Fruit fly (Drosophila melanogaster) whole organism, embryonic: Measurements from ENCODE around the gene CG11147.

Source experiments
- Atf6 ChIP-seq: fragments of 200-800 bp; sonication (Bioruptor generic); IDR thresholded peaks from 2 replicates; pipeline ENCODE4 v1.3.6; 2022; ENCODE audit warnings: missing biosample characterization, missing genetic modification characterization
- B-H2 ChIP-seq: fragments of 200-800 bp; sonication (Bioruptor generic); optimal IDR thresholded peaks from 2 replicates; lab custom pipeline; 2018; ENCODE audit warnings: missing biosample characterization, mild to moderate bottlenecking, missing genetic modification characterization
- CG11085 ChIP-seq: fragments of 200-800 bp; sonication (Bioruptor generic); IDR thresholded peaks from 2 replicates; pipeline ENCODE4 v1.3.6; 2022; ENCODE audit warnings: missing biosample characterization, missing genetic modification characterization
- CG12219 ChIP-seq: fragments of 200-800 bp; sonication (Bioruptor generic); optimal IDR thresholded peaks from 3 replicates; lab custom pipeline; 2018; ENCODE audit warnings: missing biosample characterization, mild to moderate bottlenecking, missing genetic modification characterization
- CG13287 ChIP-seq: fragments of 200-800 bp; sonication (Bioruptor generic); IDR thresholded peaks from 2 replicates; pipeline ENCODE4 v1.3.6; 2022; ENCODE audit warnings: missing biosample characterization, missing genetic modification characterization; ENCODE audit not compliant: partially characterized antibody
- CG13424 ChIP-seq: fragments of 200-800 bp; sonication (Bioruptor generic); optimal IDR thresholded peaks from 2 replicates; lab custom pipeline; 2019; ENCODE audit warnings: missing biosample characterization, mild to moderate bottlenecking, missing genetic modification characterization, moderate library complexity
- CG13624 ChIP-seq: fragments of 200-800 bp; sonication (Bioruptor generic); optimal IDR thresholded peaks from 2 replicates; lab custom pipeline; 2016; ENCODE audit warnings: missing biosample characterization, missing genetic modification characterization
- CG14667 ChIP-seq: fragments of 200-800 bp; sonication (Bioruptor generic); IDR thresholded peaks from 2 replicates; pipeline ENCODE4 v1.3.6; 2022; ENCODE audit warnings: missing biosample characterization, missing genetic modification characterization
- CG15514 ChIP-seq: fragments of 200-800 bp; sonication (Bioruptor generic); optimal IDR thresholded peaks from 3 replicates; lab custom pipeline; 2017; ENCODE audit warnings: missing biosample characterization, missing genetic modification characterization, mild to moderate bottlenecking, moderate library complexity, missing genetic modification reagents
- CG15601 ChIP-seq: fragments of 200-800 bp; sonication (Bioruptor generic); optimal IDR thresholded peaks from 3 replicates; lab custom pipeline; 2019; ENCODE audit warnings: missing biosample characterization, mild to moderate bottlenecking, missing genetic modification characterization, moderate library complexity
- CG16863 ChIP-seq: fragments of 200-800 bp; sonication (Bioruptor generic); optimal IDR thresholded peaks from 3 replicates; lab custom pipeline; 2016; ENCODE audit warnings: missing biosample characterization, missing genetic modification characterization
- CG30403 ChIP-seq: fragments of 200-800 bp; sonication (Bioruptor generic); optimal IDR thresholded peaks from 3 replicates; lab custom pipeline; 2016; ENCODE audit warnings: missing biosample characterization, missing genetic modification characterization
- CG3065 ChIP-seq: fragments of 200-800 bp; sonication (Bioruptor generic); optimal IDR thresholded peaks from 2 replicates; lab custom pipeline; 2016; ENCODE audit warnings: missing biosample characterization, missing genetic modification characterization
- CG34422 ChIP-seq: fragments of 200-800 bp; sonication (Bioruptor generic); IDR thresholded peaks from 3 replicates; pipeline ENCODE4 v1.3.6; 2022; ENCODE audit warnings: missing biosample characterization, missing genetic modification characterization
- CG4282 ChIP-seq: fragments of 200-800 bp; sonication (Bioruptor generic); optimal IDR thresholded peaks from 2 replicates; lab custom pipeline; 2016; ENCODE audit warnings: missing biosample characterization, missing genetic modification characterization
- CG4424 ChIP-seq: fragments of 200-800 bp; sonication (Bioruptor generic); optimal IDR thresholded peaks from 3 replicates; lab custom pipeline; 2016; ENCODE audit warnings: missing biosample characterization, missing genetic modification characterization
- CG4730 ChIP-seq: fragments of 200-800 bp; sonication (Bioruptor generic); IDR thresholded peaks from 2 replicates; pipeline ENCODE4 v1.3.6; 2022; ENCODE audit warnings: missing biosample characterization, missing genetic modification characterization
- CG6175 ChIP-seq: fragments of 200-800 bp; sonication (Bioruptor generic); IDR thresholded peaks from 3 replicates; pipeline ENCODE4 v1.3.6; 2022; ENCODE audit warnings: missing biosample characterization, missing genetic modification characterization
- CG7556 ChIP-seq: fragments of 200-800 bp; sonication (Bioruptor generic); optimal IDR thresholded peaks from 2 replicates; lab custom pipeline; 2017; ENCODE audit warnings: missing biosample characterization, mild to moderate bottlenecking, missing genetic modification characterization
- CG8765 ChIP-seq: fragments of 200-800 bp; sonication (Bioruptor generic); IDR thresholded peaks from 2 replicates; pipeline ENCODE4 v1.3.6; 2022; ENCODE audit warnings: missing biosample characterization, missing genetic modification characterization
- CG8944 ChIP-seq: fragments of 200-800 bp; sonication (Bioruptor generic); optimal IDR thresholded peaks from 3 replicates; lab custom pipeline; 2016; ENCODE audit warnings: missing biosample characterization, missing genetic modification characterization
- CG9876 ChIP-seq: fragments of 200-800 bp; sonication (Bioruptor generic); optimal IDR thresholded peaks from 2 replicates; lab custom pipeline; 2016; ENCODE audit warnings: missing biosample characterization, missing genetic modification characterization
- CTCF ChIP-seq: fragments of 200-800 bp; sonication (Bioruptor generic); optimal IDR thresholded peaks from 2 replicates; lab custom pipeline; 2017; ENCODE audit warnings: missing biosample characterization, mild to moderate bottlenecking, missing genetic modification characterization, moderate library complexity
- Chrac-16 ChIP-seq: fragments of 200-800 bp; sonication (Bioruptor generic); optimal IDR thresholded peaks from 3 replicates; lab custom pipeline; 2016; ENCODE audit warnings: missing biosample characterization, missing genetic modification characterization
- Dbx ChIP-seq: fragments of 200-800 bp; sonication (Bioruptor generic); IDR thresholded peaks from 3 replicates; pipeline ENCODE4 v1.3.6; 2022; ENCODE audit warnings: missing biosample characterization, missing genetic modification characterization
- Dek ChIP-seq: fragments of 200-800 bp; sonication (Bioruptor generic); optimal IDR thresholded peaks from 3 replicates; lab custom pipeline; 2019; ENCODE audit warnings: missing biosample characterization, mild to moderate bottlenecking, missing genetic modification characterization, moderate library complexity
- Dp ChIP-seq: fragments of 200-800 bp; sonication (Bioruptor generic); optimal IDR thresholded peaks from 2 replicates; lab custom pipeline; 2018; ENCODE audit warnings: missing biosample characterization, mild to moderate bottlenecking, missing genetic modification characterization, moderate library complexity
- Gug ChIP-seq: fragments of 200-800 bp; sonication (Bioruptor generic); IDR thresholded peaks from 4 replicates; pipeline ENCODE4 v1.3.6; 2022; ENCODE audit warnings: missing biosample characterization, missing genetic modification characterization
- Hr3 ChIP-seq: fragments of 200-800 bp; sonication (Bioruptor generic); optimal IDR thresholded peaks from 3 replicates; lab custom pipeline; 2016; ENCODE audit warnings: missing biosample characterization, missing genetic modification characterization
- Hsf ChIP-seq: fragments of 200-800 bp; sonication (Bioruptor generic); optimal IDR thresholded peaks from 3 replicates; lab custom pipeline; 2016; ENCODE audit warnings: missing biosample characterization, missing genetic modification characterization
- Mad ChIP-seq: fragments of 200-800 bp; sonication (Bioruptor generic); optimal IDR thresholded peaks from 2 replicates; lab custom pipeline; 2016; ENCODE audit warnings: missing biosample characterization, missing genetic modification characterization
- Meics ChIP-seq: fragments of 200-800 bp; sonication (Bioruptor generic); optimal IDR thresholded peaks from 2 replicates; lab custom pipeline; 2017; ENCODE audit warnings: missing biosample characterization, mild to moderate bottlenecking, missing genetic modification characterization
- Mrtf ChIP-seq: fragments of 200-800 bp; sonication (Bioruptor generic); IDR thresholded peaks from 3 replicates; pipeline ENCODE4 v1.3.6; 2022; ENCODE audit warnings: missing biosample characterization, missing genetic modification characterization
- Myb ChIP-seq: fragments of 200-800 bp; sonication (Bioruptor generic); optimal IDR thresholded peaks from 2 replicates; lab custom pipeline; 2016; ENCODE audit warnings: missing biosample characterization, missing genetic modification characterization
- Rfx ChIP-seq: fragments of 200-800 bp; sonication (Bioruptor generic); IDR thresholded peaks from 2 replicates; pipeline ENCODE4 v1.3.6; 2022; ENCODE audit warnings: missing biosample characterization, missing genetic modification characterization
- Ssrp ChIP-seq: fragments of 200-800 bp; sonication (Bioruptor generic); optimal IDR thresholded peaks from 2 replicates; lab custom pipeline; 2018; ENCODE audit warnings: missing biosample characterization, mild to moderate bottlenecking, missing genetic modification characterization, moderate library complexity
- Trl ChIP-seq, 3 experiments: fragments of >200 bp in 2 of 3; fragments of 200-800 bp in 1 of 3; sonication (Bioruptor generic) in 1 of 3; optimal IDR thresholded peaks; 2 replicates in 1 of 3; 3 replicates in 2 of 3; lab custom pipeline; 2016 to 2017; ENCODE audit warnings: missing biosample characterization in 1 of 3, missing genetic modification characterization in 1 of 3
- Vsx1 ChIP-seq: fragments of 200-800 bp; sonication (Bioruptor generic); optimal IDR thresholded peaks from 2 replicates; lab custom pipeline; 2017; ENCODE audit warnings: missing biosample characterization, mild to moderate bottlenecking, missing genetic modification characterization, missing genetic modification reagents
- aop ChIP-seq: fragments of 200-800 bp; sonication (Bioruptor generic); IDR thresholded peaks from 2 replicates; pipeline ENCODE4 v1.3.6; 2022; ENCODE audit warnings: missing biosample characterization, missing genetic modification characterization
- ara ChIP-seq: fragments of 200-800 bp; sonication (Bioruptor generic); IDR thresholded peaks from 2 replicates; pipeline ENCODE4 v1.3.6; 2022; ENCODE audit warnings: missing biosample characterization, missing genetic modification characterization
- bsh ChIP-seq, 2 experiments: fragments of 200-800 bp; sonication (Bioruptor generic); optimal IDR thresholded peaks; 2 replicates each; lab custom pipeline; 2017 to 2018; ENCODE audit warnings: mild to moderate bottlenecking in 2 of 2, missing biosample characterization in 2 of 2, missing genetic modification characterization in 2 of 2, moderate library complexity in 1 of 2
- ewg ChIP-seq: fragments of 200-800 bp; sonication (Bioruptor generic); optimal IDR thresholded peaks from 3 replicates; lab custom pipeline; 2017; ENCODE audit warnings: mild to moderate bottlenecking, missing biosample characterization, missing genetic modification reagents, missing genetic modification characterization
- eyg ChIP-seq: fragments of 200-800 bp; sonication (Bioruptor generic); optimal IDR thresholded peaks from 3 replicates; lab custom pipeline; 2016; ENCODE audit warnings: missing biosample characterization, missing genetic modification characterization
- gsb ChIP-seq: fragments of 200-800 bp; sonication (Bioruptor generic); IDR thresholded peaks from 2 replicates; pipeline ENCODE4 v1.3.6; 2022; ENCODE audit warnings: missing biosample characterization, missing genetic modification characterization
- hkb ChIP-seq, 2 experiments: fragments of 200-800 bp in 1 of 2; fragments of >200 bp in 1 of 2; sonication (Bioruptor generic) in 1 of 2; IDR thresholded peaks in 1 of 2; optimal IDR thresholded peaks in 1 of 2; 2 replicates each; pipeline versions ENCODE4 v1.3.6 to Lab custom; 2017 to 2022; ENCODE audit warnings: missing biosample characterization in 1 of 2, missing genetic modification characterization in 1 of 2
- ken ChIP-seq: fragments of 200-800 bp; sonication (Bioruptor generic); IDR thresholded peaks from 3 replicates; pipeline ENCODE4 v1.3.6; 2022; ENCODE audit warnings: missing biosample characterization, missing genetic modification characterization
- stwl ChIP-seq: fragments of 200-800 bp; sonication (Bioruptor generic); optimal IDR thresholded peaks from 3 replicates; lab custom pipeline; 2018; ENCODE audit warnings: missing biosample characterization, mild to moderate bottlenecking, missing genetic modification characterization, moderate library complexity
- sug ChIP-seq: fragments of 200-800 bp; optimal IDR thresholded peaks from 2 replicates; lab custom pipeline; 2019; ENCODE audit warnings: missing biosample characterization, mild to moderate bottlenecking, missing genetic modification characterization, moderate library complexity
- zfh1 ChIP-seq: fragments of 200-800 bp; sonication (Bioruptor generic); IDR thresholded peaks from 3 replicates; pipeline ENCODE4 v1.3.6; 2022; ENCODE audit warnings: missing biosample characterization, missing genetic modification characterization
- zfh2 ChIP-seq: fragments of 200-800 bp; sonication (Bioruptor generic); optimal IDR thresholded peaks from 2 replicates; lab custom pipeline; 2016; ENCODE audit warnings: missing biosample characterization, missing genetic modification characterization

The CG11147 gene

DNA sequence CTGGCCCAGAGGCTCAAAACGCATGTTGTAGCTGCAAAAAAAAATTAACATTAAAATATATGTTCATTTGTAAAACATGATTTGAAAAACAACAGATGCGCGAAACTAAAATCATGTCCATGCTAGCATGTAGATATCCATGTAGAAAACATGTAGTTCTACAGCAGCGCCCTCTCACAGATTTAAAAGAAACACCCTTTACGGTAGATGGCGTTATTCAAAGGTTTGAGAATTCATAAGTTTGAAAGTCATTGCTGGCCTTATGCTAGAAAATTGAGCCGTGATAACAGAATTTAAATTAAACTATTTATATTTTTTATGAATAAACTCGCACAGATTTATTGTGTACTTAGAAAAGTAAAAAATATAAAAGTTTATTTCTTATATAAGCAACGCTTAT is 30.1 kb upstream of the CG11147 start (continued):
- TF ChIP-seq Atf6 (0 out of 2 replicates have a peak, but pooled peaks have one; percentile 18), CG30403 (peak; percentile 26), zfh1 (peak; percentile 50; the same call in 2 of the 3 replicates), CTCF (GFP tag; lab: Kevin White, UChicago) (peak; percentile 99), CG6175 (GFP tag; lab: Robert Waterston, UW) (no peak), Mad (GFP tag; lab: Kevin White, UChicago) (peak; percentile 35), bsh (GFP tag; optimal IDR thresholded peaks at IDR 0.05; lab: Kevin White, UChicago) (no peak), CG34422 (peak; percentile 65; the same call in 2 of the 3 replicates), gsb (GFP tag; lab: Robert Waterston, UW) (0 out of 2 replicates have a peak, but pooled peaks have one; percentile 10), Dbx (GFP tag; lab: Robert Waterston, UW) (0 out of 3 replicates have a peak, but pooled peaks have one; percentile 34), Dek (tag; lab: Kevin White, UChicago) (peak; percentile 49), Hr3 (peak; percentile 8), Ssrp (tag; lab: Kevin White, UChicago) (no peak), B-H2 (GFP tag; lab: Kevin White, UChicago) (peak; percentile 31), Dp (peak; percentile 47), zfh2 (peak; percentile 17), Mrtf (GFP tag; lab: Robert Waterston, UW) (peak; percentile 65; the same call in 1 of the 3 replicates), stwl (peak; percentile 78), CG14667 (GFP tag; lab: Robert Waterston, UW) (peak; percentile 41; the same call in 1 of the 2 replicates), CG13424 (tag; lab: Kevin White, UChicago) (peak; percentile 5), CG7556 (GFP tag; lab: Kevin White, UChicago) (no peak), CG4282 (GFP tag; lab: Kevin White, UChicago) (no peak), Hsf (GFP tag; lab: Kevin White, UChicago) (peak; percentile 20), eyg (GFP tag; lab: Kevin White, UChicago) (no peak), CG13624 (GFP tag; lab: Kevin White, UChicago) (peak; percentile 12), Meics (GFP tag; lab: Kevin White, UChicago) (peak; percentile 41), aop (GFP tag; lab: Robert Waterston, UW) (no peak), CG8765 (peak; percentile 21; the same call in 1 of the 2 replicates), Gug (GFP tag; lab: Robert Waterston, UW) (peak; percentile 58; the same call in 3 of the 4 replicates), CG9876 (GFP tag; lab: Kevin White, UChicago) (peak; percentile 8), ara (GFP tag; lab: Robert Waterston, UW) (no peak), Trl (optimal IDR thresholded peaks at IDR 0.05; lab: Kevin White, UChicago) (no peak), Trl (GFP tag; optimal IDR thresholded peaks at IDR 0.05; lab: Kevin White, UChicago) (peak; percentile 13), CG16863 (GFP tag; lab: Kevin White, UChicago) (peak; percentile 6), ewg (GFP tag; lab: Kevin White, UChicago) (no peak), Vsx1 (no peak), CG3065 (GFP tag; lab: Kevin White, UChicago) (peak; percentile 38), CG15514 (GFP tag; lab: Kevin White, UChicago) (peak; percentile 2), Rfx (GFP tag; lab: Robert Waterston, UW) (peak; percentile 85), CG4730 (GFP tag; lab: Robert Waterston, UW) (peak; percentile 15; the same call in 1 of the 2 replicates), CG15601 (tag; lab: Kevin White, UChicago) (no peak), Chrac-16 (GFP tag; lab: Kevin White, UChicago) (peak; percentile 69), CG12219 (GFP tag; lab: Kevin White, UChicago) (no peak), CG4424 (peak; percentile 41), Myb (GFP tag; lab: Kevin White, UChicago) (peak; percentile 22), CG11085 (GFP tag; lab: Robert Waterston, UW) (peak; percentile 18; the same call in 1 of the 2 replicates), ken (peak; percentile 73; the same call in 2 of the 3 replicates), CG8944 (GFP tag; lab: Kevin White, UChicago) (peak; percentile 26), sug (tag; lab: Kevin White, UChicago) (peak; percentile 41), hkb (optimal IDR thresholded peaks at IDR 0.05; lab: Kevin White, UChicago) (peak; percentile 10), hkb (GFP tag; IDR thresholded peaks at IDR 0.05; lab: Robert Waterston, UW) (no peak), CG13287 (GFP tag; lab: Robert Waterston, UW) (peak; percentile 45; the same call in 1 of the 2 replicates)
